Fruit fly (Drosophila melanogaster) whole organism, prepupa: Measurements from ENCODE around the gene CG12589.

ENCODE experiments used
- Blimp-1 ChIP-seq: fragments of 200-800 bp; sonication (Bioruptor generic); optimal IDR thresholded peaks from 3 replicates; lab custom pipeline; 2017; ENCODE audit warnings: missing biosample characterization, missing genetic modification characterization, mild to moderate bottlenecking, moderate library complexity, missing genetic modification reagents
- CG10631 ChIP-seq: fragments of 200-800 bp; sonication (Bioruptor generic); optimal IDR thresholded peaks from 2 replicates; lab custom pipeline; 2016; ENCODE audit warnings: missing biosample characterization, missing genetic modification characterization
- CG11294 ChIP-seq: fragments of 200-800 bp; sonication (Bioruptor generic); IDR thresholded peaks from 2 replicates; pipeline ENCODE4 v1.3.6; 2022; ENCODE audit warnings: missing biosample characterization, missing genetic modification characterization
- CG11902 ChIP-seq: fragments of 200-800 bp; sonication (Bioruptor generic); optimal IDR thresholded peaks from 3 replicates; lab custom pipeline; 2016; ENCODE audit warnings: missing biosample characterization, missing genetic modification characterization
- CG16779 ChIP-seq: fragments of 200-800 bp; sonication (Bioruptor generic); optimal IDR thresholded peaks from 3 replicates; lab custom pipeline; 2017; ENCODE audit warnings: missing biosample characterization, mild to moderate bottlenecking, missing genetic modification characterization
- CG31627 ChIP-seq: fragments of 200-800 bp; sonication (Bioruptor generic); optimal IDR thresholded peaks from 3 replicates; lab custom pipeline; 2016; ENCODE audit warnings: missing biosample characterization, missing genetic modification characterization
- CG32006 ChIP-seq: fragments of 200-800 bp; sonication (Bioruptor generic); optimal IDR thresholded peaks from 3 replicates; lab custom pipeline; 2017; ENCODE audit warnings: missing biosample characterization, mild to moderate bottlenecking, missing genetic modification characterization
- CG34406 ChIP-seq: fragments of 200-800 bp; sonication (Bioruptor generic); optimal IDR thresholded peaks from 3 replicates; lab custom pipeline; 2016; ENCODE audit warnings: missing biosample characterization, missing genetic modification characterization
- CG3919 ChIP-seq: fragments of 200-800 bp; sonication (Bioruptor generic); optimal IDR thresholded peaks from 3 replicates; lab custom pipeline; 2016; ENCODE audit warnings: missing biosample characterization, missing genetic modification characterization
- CG4318 ChIP-seq: fragments of 200-800 bp; sonication (Bioruptor generic); optimal IDR thresholded peaks from 3 replicates; lab custom pipeline; 2017; ENCODE audit warnings: missing biosample characterization, mild to moderate bottlenecking, missing genetic modification characterization
- CG6163 ChIP-seq: fragments of 200-800 bp; sonication (Bioruptor generic); IDR thresholded peaks from 3 replicates; pipeline ENCODE4 v1.3.6; 2022; ENCODE audit warnings: missing biosample characterization, missing genetic modification characterization
- CG6276 ChIP-seq: fragments of 200-800 bp; sonication (Bioruptor generic); optimal IDR thresholded peaks from 2 replicates; lab custom pipeline; 2017; ENCODE audit warnings: missing biosample characterization, mild to moderate bottlenecking, missing genetic modification characterization
- CG6792 ChIP-seq: fragments of 200-800 bp; sonication (Bioruptor generic); optimal IDR thresholded peaks from 3 replicates; lab custom pipeline; 2016; ENCODE audit warnings: missing biosample characterization, missing genetic modification characterization
- CG6854 ChIP-seq: fragments of 200-800 bp; sonication (Bioruptor generic); optimal IDR thresholded peaks from 2 replicates; lab custom pipeline; 2017; ENCODE audit warnings: missing biosample characterization, mild to moderate bottlenecking, missing genetic modification characterization
- CG7368 ChIP-seq: fragments of 200-800 bp; sonication (Bioruptor generic); optimal IDR thresholded peaks from 3 replicates; lab custom pipeline; 2016; ENCODE audit warnings: missing biosample characterization, missing genetic modification characterization
- CG8119 ChIP-seq: fragments of 200-800 bp; sonication (Bioruptor generic); IDR thresholded peaks from 3 replicates; pipeline ENCODE4 v1.3.6; 2022; ENCODE audit warnings: missing biosample characterization, missing genetic modification characterization
- CG8632 ChIP-seq: fragments of 200-800 bp; sonication (Bioruptor generic); optimal IDR thresholded peaks from 3 replicates; lab custom pipeline; 2016; ENCODE audit warnings: missing biosample characterization, missing genetic modification characterization
- CG9139 ChIP-seq: fragments of 200-800 bp; sonication (Bioruptor generic); optimal IDR thresholded peaks from 3 replicates; lab custom pipeline; 2017; ENCODE audit warnings: missing biosample characterization, mild to moderate bottlenecking, missing genetic modification characterization
- Eip75B ChIP-seq: fragments of 200-800 bp; sonication (Bioruptor generic); optimal IDR thresholded peaks from 3 replicates; lab custom pipeline; 2016; ENCODE audit warnings: missing biosample characterization, missing genetic modification characterization
- Eip93F ChIP-seq: fragments of 200-800 bp; sonication (Bioruptor generic); optimal IDR thresholded peaks from 2 replicates; lab custom pipeline; 2016; ENCODE audit warnings: missing biosample characterization, mild to moderate bottlenecking, missing genetic modification characterization
- Ets21C ChIP-seq: fragments of 200-800 bp; sonication (Bioruptor generic); optimal IDR thresholded peaks from 3 replicates; lab custom pipeline; 2016; ENCODE audit warnings: missing biosample characterization, missing genetic modification characterization
- Gug ChIP-seq: fragments of 200-800 bp; sonication (Bioruptor generic); IDR thresholded peaks from 2 replicates; pipeline ENCODE4 v1.3.6; 2022; ENCODE audit warnings: missing biosample characterization, missing genetic modification characterization
- Hr38 ChIP-seq: sonication (Bioruptor generic); optimal IDR thresholded peaks from 2 replicates; lab custom pipeline; 2016; ENCODE audit warnings: missing biosample characterization, missing genetic modification characterization
- Hr39 ChIP-seq: fragments of 200-800 bp; sonication (Bioruptor generic); optimal IDR thresholded peaks from 2 replicates; lab custom pipeline; 2016; ENCODE audit warnings: missing biosample characterization, missing genetic modification characterization
- Hr4 ChIP-seq: fragments of 200-800 bp; sonication (Bioruptor generic); optimal IDR thresholded peaks from 3 replicates; lab custom pipeline; 2016; ENCODE audit warnings: missing biosample characterization, missing genetic modification characterization
- Lpt ChIP-seq: fragments of 200-800 bp; sonication (Bioruptor generic); optimal IDR thresholded peaks from 3 replicates; lab custom pipeline; 2016; ENCODE audit warnings: missing biosample characterization, missing genetic modification characterization
- Met ChIP-seq: fragments of 200-800 bp; sonication (Bioruptor generic); optimal IDR thresholded peaks from 3 replicates; lab custom pipeline; 2016; ENCODE audit warnings: missing biosample characterization, missing genetic modification characterization
- Smox ChIP-seq: fragments of 200-800 bp; sonication (Bioruptor generic); optimal IDR thresholded peaks from 3 replicates; lab custom pipeline; 2016; ENCODE audit warnings: missing biosample characterization, missing genetic modification characterization
- Sox102F ChIP-seq: fragments of 200-800 bp; sonication (Bioruptor generic); optimal IDR thresholded peaks from 2 replicates; lab custom pipeline; 2016; ENCODE audit warnings: missing biosample characterization, mild to moderate bottlenecking, missing genetic modification characterization
- Sox14 ChIP-seq: fragments of 200-800 bp; sonication (Bioruptor generic); optimal IDR thresholded peaks from 3 replicates; lab custom pipeline; 2016; ENCODE audit warnings: missing biosample characterization, missing genetic modification characterization
- Sox15 ChIP-seq: fragments of 200-800 bp; sonication (Bioruptor generic); optimal IDR thresholded peaks from 3 replicates; lab custom pipeline; 2016; ENCODE audit warnings: missing biosample characterization, missing genetic modification characterization
- achi ChIP-seq: fragments of 200-800 bp; sonication (Bioruptor generic); optimal IDR thresholded peaks from 3 replicates; lab custom pipeline; 2016; ENCODE audit warnings: missing biosample characterization, missing genetic modification characterization
- acj6 ChIP-seq: fragments of 200-800 bp; sonication (Bioruptor generic); optimal IDR thresholded peaks from 3 replicates; lab custom pipeline; 2016; ENCODE audit warnings: missing biosample characterization, missing genetic modification characterization
- dac ChIP-seq: fragments of 200-800 bp; sonication (Bioruptor generic); optimal IDR thresholded peaks from 2 replicates; lab custom pipeline; 2017; ENCODE audit warnings: missing biosample characterization, mild to moderate bottlenecking, missing genetic modification characterization
- esn ChIP-seq: fragments of 200-800 bp; sonication (Bioruptor generic); optimal IDR thresholded peaks from 2 replicates; lab custom pipeline; 2016; ENCODE audit warnings: missing biosample characterization, mild to moderate bottlenecking, missing genetic modification characterization, moderate library complexity
- fkh ChIP-seq: fragments of 200-800 bp; sonication (Bioruptor generic); optimal IDR thresholded peaks from 3 replicates; lab custom pipeline; 2017; ENCODE audit warnings: missing biosample characterization, mild to moderate bottlenecking, missing genetic modification characterization, moderate library complexity
- lz ChIP-seq: fragments of 200-800 bp; sonication (Bioruptor generic); optimal IDR thresholded peaks from 3 replicates; lab custom pipeline; 2016; ENCODE audit warnings: missing biosample characterization, missing genetic modification characterization
- net ChIP-seq: fragments of 200-800 bp; sonication (Bioruptor generic); optimal IDR thresholded peaks from 3 replicates; lab custom pipeline; 2016; ENCODE audit warnings: missing biosample characterization, missing genetic modification characterization
- pdm3 ChIP-seq: fragments of 200-800 bp; sonication (Bioruptor generic); optimal IDR thresholded peaks from 3 replicates; lab custom pipeline; 2016; ENCODE audit warnings: missing biosample characterization, missing genetic modification characterization
- salr ChIP-seq, 2 experiments: fragments of 200-800 bp; sonication (Bioruptor generic); optimal IDR thresholded peaks; 3 replicates each; lab custom pipeline; 2016 to 2018; ENCODE audit warnings: missing biosample characterization in 2 of 2, missing genetic modification characterization in 2 of 2, mild to moderate bottlenecking in 1 of 2
- spab ChIP-seq: fragments of 200-800 bp; sonication (Bioruptor generic); optimal IDR thresholded peaks from 2 replicates; lab custom pipeline; 2017; ENCODE audit warnings: missing biosample characterization, mild to moderate bottlenecking, missing genetic modification characterization, missing genetic modification reagents
- ss ChIP-seq, 2 experiments: fragments of 200-800 bp; sonication (Bioruptor generic); optimal IDR thresholded peaks; 2 replicates in 1 of 2; 3 replicates in 1 of 2; lab custom pipeline; 2017 to 2018; ENCODE audit warnings: mild to moderate bottlenecking in 2 of 2, missing biosample characterization in 2 of 2, missing genetic modification characterization in 2 of 2, moderate library complexity in 1 of 2
- svp ChIP-seq: fragments of 200-800 bp; sonication (Bioruptor generic); peaks from one replicate; lab custom pipeline; 2016; ENCODE audit warnings: missing biosample characterization, missing genetic modification characterization
- topi ChIP-seq: fragments of 200-800 bp; sonication (Bioruptor generic); optimal IDR thresholded peaks from 3 replicates; lab custom pipeline; 2016; ENCODE audit warnings: missing biosample characterization, missing genetic modification characterization

CG12589 gene

DNA sequence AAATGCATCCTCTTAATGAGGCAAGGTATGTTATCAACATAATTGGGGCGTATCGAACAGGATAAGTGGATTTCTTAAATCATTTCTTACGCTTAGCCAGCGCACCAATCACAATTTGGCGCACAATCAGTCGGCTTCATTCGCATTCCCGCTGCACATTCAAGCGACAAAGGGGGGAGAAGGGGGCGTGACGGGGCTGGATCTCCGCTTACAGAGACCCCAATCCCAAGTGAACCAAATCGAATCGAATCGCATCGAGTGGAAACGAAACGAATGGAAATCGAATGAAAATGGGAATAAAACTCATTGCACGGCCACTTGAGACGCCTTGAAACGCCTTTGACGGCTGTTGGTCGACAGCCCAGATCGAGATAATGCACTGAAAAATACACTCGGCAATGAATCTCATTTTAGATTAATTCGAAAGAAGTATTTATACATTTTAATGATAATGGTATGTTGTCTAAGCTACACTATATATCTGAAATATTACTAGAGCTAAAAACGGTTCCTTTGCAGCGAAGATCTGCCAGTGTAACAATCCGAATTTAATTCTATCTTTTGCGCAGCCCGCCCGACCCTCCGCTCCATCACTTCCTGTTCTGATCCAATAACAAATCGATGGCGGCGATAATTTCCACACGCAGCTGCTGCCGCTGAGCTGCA is 43.5 kb downstream of the CG12589 start (continued):
- TF ChIP-seq spab (no peak), dac (no peak), Lpt (GFP tag; lab: Kevin White, UChicago) (no peak), CG9139 (GFP tag; lab: Kevin White, UChicago) (peak; percentile 9), Eip75B (GFP tag; lab: Kevin White, UChicago) (peak; percentile 57), CG8632 (GFP tag; lab: Kevin White, UChicago) (peak; percentile 23), CG32006 (GFP tag; lab: Kevin White, UChicago) (peak; percentile 29), CG11902 (GFP tag; lab: Kevin White, UChicago) (peak; percentile 5), CG10631 (peak; percentile 54), CG7368 (GFP tag; lab: Kevin White, UChicago) (peak; percentile 10), topi (GFP tag; lab: Kevin White, UChicago) (peak; percentile 61), achi (GFP tag; lab: Kevin White, UChicago) (peak; percentile 52), CG4318 (GFP tag; lab: Kevin White, UChicago) (no peak), Sox14 (peak; percentile 42), CG6792 (GFP tag; lab: Kevin White, UChicago) (peak; percentile 39), Hr4 (peak; percentile 28)

DNA sequence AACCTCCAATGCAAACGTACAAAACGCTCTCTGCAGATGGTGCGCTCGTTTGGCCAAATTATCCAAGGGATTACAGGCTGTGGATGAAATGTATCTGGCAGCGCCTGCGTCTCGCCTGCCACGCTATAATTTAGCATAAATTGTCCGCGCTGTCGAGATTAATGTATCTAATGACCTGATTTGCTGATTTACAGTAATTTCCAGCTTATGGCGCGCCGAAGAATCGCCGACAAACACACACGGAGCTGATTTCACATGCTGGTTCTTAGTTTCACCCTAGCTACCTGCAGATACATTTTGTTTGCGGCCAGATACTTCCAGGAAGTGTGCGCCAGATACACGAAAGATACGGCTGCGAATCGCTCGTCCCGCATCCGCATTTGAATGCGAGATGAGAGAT is 44.5 kb downstream of the CG12589 start:
- TF ChIP-seq svp (GFP tag; lab: Kevin White, UChicago) (peak; percentile 7), CG11294 (GFP tag; lab: Robert Waterston, UW) (no peak)

DNA sequence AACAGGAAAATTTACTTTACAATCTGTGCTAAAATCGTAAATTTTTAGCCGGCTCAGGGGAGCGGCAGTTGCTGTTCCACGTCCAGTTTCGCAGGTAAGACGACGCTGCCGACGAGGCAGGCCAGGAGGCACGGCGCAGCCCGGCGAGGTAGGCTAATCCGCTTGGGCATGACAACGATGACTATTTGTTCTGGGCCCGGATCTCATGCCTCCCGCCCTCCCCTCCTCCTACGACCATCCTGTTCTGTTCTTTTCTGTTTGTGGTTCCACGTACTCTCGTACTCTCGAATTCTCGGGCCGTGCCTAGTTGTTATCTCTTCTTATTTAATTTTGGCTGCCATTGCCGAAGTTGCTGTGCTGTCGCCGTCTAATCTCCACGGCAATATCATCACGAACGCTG is 48.5 kb downstream of the CG12589 start:
- TF ChIP-seq CG11294 (GFP tag; lab: Robert Waterston, UW): no peak
- TF ChIP-seq fkh (GFP tag; lab: Kevin White, UChicago): peak; percentile 1

DNA sequence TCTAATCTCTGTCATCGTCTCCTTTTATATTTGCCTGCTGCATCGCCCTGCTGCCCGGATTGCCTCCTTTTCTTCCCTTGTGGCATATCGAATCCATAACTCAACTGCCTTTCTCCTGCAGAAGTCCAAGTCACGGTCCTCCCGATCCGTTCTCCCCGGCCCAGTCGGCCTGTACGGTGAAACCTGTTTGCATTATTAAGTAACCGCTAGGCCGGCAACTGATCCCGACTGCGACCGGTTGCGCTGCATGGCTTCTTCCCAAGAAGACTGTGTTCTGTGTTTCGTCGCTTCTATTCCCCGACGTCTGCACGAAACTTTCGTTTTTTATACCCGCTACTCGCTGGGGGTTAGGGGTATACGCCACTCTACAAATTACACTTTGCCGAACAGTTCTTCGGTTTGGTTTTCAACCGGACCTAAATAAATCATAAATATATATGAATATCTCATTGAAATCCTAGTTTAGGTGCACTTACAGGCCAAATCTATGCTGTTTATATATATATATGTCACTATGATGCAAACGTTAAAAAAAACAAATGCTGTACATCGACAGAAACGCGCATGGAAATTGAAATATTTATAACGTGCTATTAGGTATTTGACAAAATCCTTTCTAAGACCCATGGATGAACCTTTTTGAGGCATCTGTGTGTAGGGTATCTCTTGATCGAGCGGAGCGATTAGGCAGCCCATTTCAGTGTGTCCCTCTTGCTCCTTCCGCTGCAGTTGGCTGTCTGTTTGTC is 49.1 kb downstream of the CG12589 start:
- TF ChIP-seq Eip75B (GFP tag; lab: Kevin White, UChicago): peak; percentile 67
- peak; percentile 19 for TF ChIP-seq Ets21C (GFP tag; lab: Kevin White, UChicago)
- TF ChIP-seq net (GFP tag; lab: Kevin White, UChicago): peak; percentile 62
- TF ChIP-seq CG3919 (GFP tag; lab: Kevin White, UChicago): peak; percentile 80
- TF ChIP-seq CG10631: peak; percentile 84
- peak; percentile 57 for TF ChIP-seq CG34406 (GFP tag; lab: Kevin White, UChicago)
- peak; percentile 59 for TF ChIP-seq CG8119
- peak; percentile 32 for TF ChIP-seq Hr39 (GFP tag; lab: Kevin White, UChicago)
- TF ChIP-seq pdm3: peak; percentile 64
- TF ChIP-seq Met: peak; percentile 52
- no peak for TF ChIP-seq Eip93F (GFP tag; lab: Kevin White, UChicago)
- TF ChIP-seq CG7368 (GFP tag; lab: Kevin White, UChicago): peak; percentile 32
- TF ChIP-seq Blimp-1 (GFP tag; lab: Kevin White, UChicago): peak; percentile 91
- TF ChIP-seq ss (GFP tag; optimal IDR thresholded peaks at IDR 0.05; lab: Kevin White, UChicago): peak; percentile 73 to 74
- no peak for TF ChIP-seq CG6854 (GFP tag; lab: Kevin White, UChicago)
- peak; percentile 53; the same call in 1 of the 3 replicates for TF ChIP-seq CG6163 (GFP tag; lab: Robert Waterston, UW)
- peak; percentile 76 to 83 for TF ChIP-seq salr (GFP tag; optimal IDR thresholded peaks at IDR 0.05; lab: Kevin White, UChicago)
- peak; percentile 31 for TF ChIP-seq Sox15 (GFP tag; lab: Kevin White, UChicago)
- TF ChIP-seq Smox: peak; percentile 52
- peak; percentile 63 for TF ChIP-seq esn (GFP tag; lab: Kevin White, UChicago)
- peak; percentile 33 for TF ChIP-seq CG31627 (GFP tag; lab: Kevin White, UChicago)
- TF ChIP-seq CG6792 (GFP tag; lab: Kevin White, UChicago): peak; percentile 62
- peak; percentile 42 for TF ChIP-seq lz (GFP tag; lab: Kevin White, UChicago)
- TF ChIP-seq acj6: peak; percentile 71
- peak; percentile 74 for TF ChIP-seq achi (GFP tag; lab: Kevin White, UChicago)
- TF ChIP-seq CG6276 (GFP tag; lab: Kevin White, UChicago): peak; percentile 51
- TF ChIP-seq Sox102F (GFP tag; lab: Kevin White, UChicago): peak; percentile 52
- TF ChIP-seq Hr38 (GFP tag; lab: Kevin White, UChicago): no peak
- no peak for TF ChIP-seq Gug (GFP tag; lab: Robert Waterston, UW)
- TF ChIP-seq CG4318 (GFP tag; lab: Kevin White, UChicago): peak; percentile 55
- TF ChIP-seq CG16779 (tag; lab: Kevin White, UChicago): peak; percentile 30
